Fruit fly (Drosophila melanogaster): ENCODE measurements around the gene RFeSP.

RFeSP gene

DNA sequence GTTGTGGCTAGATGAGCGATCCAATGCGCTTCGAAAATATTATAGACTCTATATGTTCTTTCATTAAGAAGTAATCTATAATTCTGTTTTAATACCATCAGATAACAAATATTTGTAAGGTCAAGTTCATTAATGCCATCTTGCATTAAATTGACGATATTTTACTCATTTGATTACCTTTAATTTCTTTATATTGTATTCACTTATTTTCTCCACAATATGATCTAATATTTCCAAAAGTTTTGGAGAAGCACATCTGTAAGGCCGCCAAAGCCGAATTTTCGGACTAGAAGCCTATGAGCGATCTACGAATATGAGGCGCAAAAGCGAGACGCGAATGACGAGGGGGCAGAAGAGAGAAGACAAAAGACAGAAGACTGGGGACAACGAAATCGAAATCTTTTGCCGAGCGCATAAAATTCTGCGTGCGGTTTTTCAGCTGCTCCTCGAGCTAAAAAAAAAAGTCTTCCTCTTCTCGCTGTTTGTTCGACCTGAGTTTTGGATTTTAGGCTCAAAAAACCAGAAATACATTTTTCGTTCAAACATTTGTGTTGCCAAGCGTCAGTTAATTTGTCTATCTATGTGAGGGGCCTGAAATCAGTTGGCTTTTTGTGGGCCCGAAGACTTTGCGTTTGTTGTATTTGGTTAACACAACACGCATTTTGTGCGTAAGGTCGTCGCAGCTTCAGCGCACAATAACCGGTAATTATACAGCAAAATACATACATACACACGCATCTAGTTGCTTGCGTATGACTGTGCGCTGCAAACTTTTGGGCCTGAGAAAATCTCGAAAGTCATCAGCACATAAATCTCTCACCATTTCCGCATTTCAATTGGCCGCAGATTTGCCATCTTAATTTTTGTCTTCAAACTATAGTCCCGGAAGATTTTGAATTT lies 24.9 kb upstream of the RFeSP start (continued):
- TF ChIP-seq tll (GFP tag; optimal IDR thresholded peaks at IDR 0.05) = peak in 1 of 2 experiments; percentile 49
- TF ChIP-seq Mes4 (GFP tag; optimal IDR thresholded peaks at IDR 0.05) = peak; percentile 92
- TF ChIP-seq CG18476 (GFP tag; optimal IDR thresholded peaks at IDR 0.05) = peak; percentile 98
- peak; percentile 100 for TF ChIP-seq CG10274 (GFP tag; optimal IDR thresholded peaks at IDR 0.05)
- TF ChIP-seq Spps (tag; optimal IDR thresholded peaks at IDR 0.05) = peak; percentile 72
- TF ChIP-seq CG12299 (tag; optimal IDR thresholded peaks at IDR 0.05) = peak; percentile 96
- TF ChIP-seq ap (GFP tag; IDR thresholded peaks at IDR 0.05) = peak; percentile 93
- TF ChIP-seq CG3995 (GFP tag; optimal IDR thresholded peaks at IDR 0.05) = peak; percentile 84
- TF ChIP-seq kah (GFP tag; optimal IDR thresholded peaks at IDR 0.05) = peak; percentile 93
- peak; percentile 96 for TF ChIP-seq tap (tag; optimal IDR thresholded peaks at IDR 0.05)
- no peak for TF ChIP-seq CG13287 (GFP tag; IDR thresholded peaks at IDR 0.05; ENCODE audit: partially characterized antibody)
- peak; percentile 95 for TF ChIP-seq Dad (GFP tag; optimal IDR thresholded peaks at IDR 0.05)
- TF ChIP-seq CG8290 (GFP tag; optimal IDR thresholded peaks at IDR 0.05) = peak; percentile 89
- TF ChIP-seq CG8290 (tag; optimal IDR thresholded peaks at IDR 0.05) = peak in 1 of 2 experiments; percentile 81
- peak; percentile 96 for TF ChIP-seq toy (GFP tag; IDR thresholded peaks at IDR 0.05)
- peak; percentile 98 for TF ChIP-seq vfl (GFP tag; optimal IDR thresholded peaks at IDR 0.05)
- TF ChIP-seq yki (optimal IDR thresholded peaks at IDR 0.05) = no peak
- no peak for TF ChIP-seq z (GFP tag; IDR thresholded peaks at IDR 0.05)
- TF ChIP-seq Stat92E (GFP tag; optimal IDR thresholded peaks at IDR 0.05) = peak in 1 of 3 experiments; percentile 88
- peak; percentile 98 for TF ChIP-seq tio (GFP tag; optimal IDR thresholded peaks at IDR 0.05)
- TF ChIP-seq jigr1 (GFP tag; IDR thresholded peaks at IDR 0.05) = peak; percentile 99
- peak; percentile 96 for TF ChIP-seq CG8388 (GFP tag; optimal IDR thresholded peaks at IDR 0.05)
- TF ChIP-seq grau (tag; optimal IDR thresholded peaks at IDR 0.05) = peak; percentile 99
- TF ChIP-seq az2 (GFP tag; optimal IDR thresholded peaks at IDR 0.05) = peak; percentile 98
- peak; percentile 97 for TF ChIP-seq cato (GFP tag; optimal IDR thresholded peaks at IDR 0.05; ENCODE audit: borderline replicate concordance)
- peak; percentile 97 for TF ChIP-seq scrt (GFP tag; optimal IDR thresholded peaks at IDR 0.05)
- TF ChIP-seq Scr (GFP tag; IDR thresholded peaks at IDR 0.05; ENCODE audit: partially characterized antibody) = no peak
- peak; percentile 95 for TF ChIP-seq CG31388 (GFP tag; optimal IDR thresholded peaks at IDR 0.05)
- TF ChIP-seq mam (GFP tag; optimal IDR thresholded peaks at IDR 0.05) = peak; percentile 99
- TF ChIP-seq phol (tag; optimal IDR thresholded peaks at IDR 0.05) = peak; percentile 98
- TF ChIP-seq Dip2 (GFP tag; IDR thresholded peaks at IDR 0.05) = peak; percentile 82
- TF ChIP-seq usp (GFP tag; optimal IDR thresholded peaks at IDR 0.05) = no peak
- TF ChIP-seq Hmr (GFP tag; optimal IDR thresholded peaks at IDR 0.05) = peak; percentile 99
- no peak; the same call in none of the 2 replicates for TF ChIP-seq NFAT (GFP tag; IDR thresholded peaks at IDR 0.05)
- peak; percentile 93 for TF ChIP-seq repo (GFP tag; optimal IDR thresholded peaks at IDR 0.05)
- peak; percentile 99 for TF ChIP-seq sisA (GFP tag; IDR thresholded peaks at IDR 0.05)
- TF ChIP-seq CG11247 (GFP tag; IDR thresholded peaks at IDR 0.05) = peak; percentile 95
- TF ChIP-seq ci (GFP tag; IDR thresholded peaks at IDR 0.05) = peak; percentile 90; the same call in 2 of the 3 replicates
- peak; percentile 94 for TF ChIP-seq btn (GFP tag; optimal IDR thresholded peaks at IDR 0.05)
- peak; percentile 82 for TF ChIP-seq dati (GFP tag; IDR thresholded peaks at IDR 0.05)
- no peak for TF ChIP-seq zf30C (GFP tag; optimal IDR thresholded peaks at IDR 0.05)
- peak; percentile 90 for TF ChIP-seq grn (GFP tag; optimal IDR thresholded peaks at IDR 0.05)
- peak; percentile 93 for TF ChIP-seq CG15514 (GFP tag; optimal IDR thresholded peaks at IDR 0.05)
- no peak for TF ChIP-seq Elba2 (GFP tag; optimal IDR thresholded peaks at IDR 0.05)
- peak; percentile 97 for TF ChIP-seq Mrtf (GFP tag; IDR thresholded peaks at IDR 0.05)
- TF ChIP-seq CG34422 (GFP tag; IDR thresholded peaks at IDR 0.05) = peak; percentile 98
- peak; percentile 100 for TF ChIP-seq CG7839 (tag; optimal IDR thresholded peaks at IDR 0.05)
- TF ChIP-seq CG4617 (GFP tag; optimal IDR thresholded peaks at IDR 0.05; ENCODE audit: borderline replicate concordance) = peak; percentile 97
- peak; percentile 97 for TF ChIP-seq Lim3 (GFP tag; IDR thresholded peaks at IDR 0.05)

All from whole organism, embryonic.